Worm (Caenorhabditis elegans) whole organism, young adult: Measurements from ENCODE around the gene F12F6.7.

Experiments used
- B0019.2 ChIP-seq: fragments of 200-800 bp; sonication (Bioruptor generic); conservative IDR thresholded peaks from 2 replicates; pipeline ENCODE4 v1.3.6; 2022; ENCODE audit warnings: missing genetic modification reagents, missing genetic modification characterization, missing compliant biosample characterization
- B0336.3 ChIP-seq: fragments of 200-800 bp; sonication (Bioruptor generic); IDR thresholded peaks from 2 replicates; pipeline ENCODE4 v1.3.6; 2022; ENCODE audit warnings: missing genetic modification characterization, missing compliant biosample characterization
- T07F8.4 ChIP-seq: sonication (generic microtip); optimal IDR thresholded peaks from 2 replicates; lab custom pipeline; 2016; ENCODE audit warnings: mild to moderate bottlenecking, missing genetic modification characterization, moderate library complexity, missing compliant biosample characterization
- T26A5.8 ChIP-seq: sonication (generic microtip); optimal IDR thresholded peaks from 2 replicates; lab custom pipeline; 2016; ENCODE audit warnings: missing genetic modification characterization, missing compliant biosample characterization
- aptf-2 ChIP-seq: fragments of 200-800 bp; sonication (Bioruptor generic); conservative IDR thresholded peaks from 2 replicates; pipeline ENCODE4 v1.3.6; 2022; ENCODE audit warnings: missing genetic modification reagents, missing genetic modification characterization, missing compliant biosample characterization
- aptf-3 ChIP-seq: fragments of 200-800 bp; sonication (Bioruptor generic); IDR thresholded peaks from 2 replicates; pipeline ENCODE4 v1.3.6; 2022; ENCODE audit warnings: missing genetic modification characterization, missing compliant biosample characterization
- atf-7 ChIP-seq: sonication (generic microtip); optimal IDR thresholded peaks from 2 replicates; lab custom pipeline; 2017; ENCODE audit warnings: mild to moderate bottlenecking, missing genetic modification characterization, missing compliant biosample characterization
- attf-3 ChIP-seq: fragments of 200-800 bp; sonication (Bioruptor generic); conservative IDR thresholded peaks from 2 replicates; pipeline ENCODE4 v1.3.6; 2022; ENCODE audit warnings: missing genetic modification reagents, missing genetic modification characterization, missing compliant biosample characterization
- ceh-100 ChIP-seq: fragments of 200-800 bp; sonication (Bioruptor generic); IDR thresholded peaks from 2 replicates; pipeline ENCODE4 v1.3.6; 2022; ENCODE audit warnings: missing genetic modification reagents, missing genetic modification characterization, missing compliant biosample characterization
- ceh-40 ChIP-seq: fragments of 200-800 bp; sonication (Bioruptor generic); IDR thresholded peaks from 2 replicates; pipeline ENCODE4 v1.3.6; 2022; ENCODE audit warnings: missing genetic modification characterization, missing compliant biosample characterization
- ceh-79 ChIP-seq: sonication (generic microtip); optimal IDR thresholded peaks from 2 replicates; lab custom pipeline; 2017; ENCODE audit warnings: mild to moderate bottlenecking, missing genetic modification characterization, missing compliant biosample characterization
- dox-1 ChIP-seq: fragments of 200-800 bp; sonication (Bioruptor generic); IDR thresholded peaks from 2 replicates; pipeline ENCODE4 v1.3.6; 2022; ENCODE audit warnings: missing genetic modification reagents, missing genetic modification characterization, missing compliant biosample characterization
- efl-1 ChIP-seq: fragments of 150-350 bp; optimal IDR thresholded peaks from 2 replicates; lab custom pipeline; 2014; ENCODE audit warnings: missing biosample characterization, missing genetic modification reagents, missing genetic modification characterization
- ekl-4 ChIP-seq: fragments of 200-800 bp; sonication (Bioruptor generic); IDR thresholded peaks from 2 replicates; pipeline ENCODE4 v1.3.6; 2022; ENCODE audit warnings: missing genetic modification reagents, missing genetic modification characterization, missing compliant biosample characterization
- gei-17 ChIP-seq: fragments of 200-800 bp; sonication (Bioruptor generic); optimal IDR thresholded peaks from 2 replicates; lab custom pipeline; 2018; ENCODE audit warnings: mild to moderate bottlenecking, missing genetic modification characterization, missing compliant biosample characterization
- hrde-1 ChIP-seq: sonication (generic microtip); optimal IDR thresholded peaks from 2 replicates; lab custom pipeline; 2016; ENCODE audit warnings: missing genetic modification characterization, mild to moderate bottlenecking, missing compliant biosample characterization, moderate library complexity, missing genotype, missing genetic modification reagents, borderline replicate concordance
- let-526 ChIP-seq: fragments of 200-800 bp; sonication (Bioruptor generic); IDR thresholded peaks from 2 replicates; pipeline ENCODE4 v1.3.6; 2022; ENCODE audit warnings: missing genetic modification reagents, missing genetic modification characterization, missing compliant biosample characterization
- let-607 ChIP-seq, 2 experiments: fragments of 200-800 bp in 1 of 2; sonication (Bioruptor generic) in 1 of 2; sonication (generic microtip) in 1 of 2; optimal IDR thresholded peaks; 2 replicates each; lab custom pipeline; 2016 to 2018; ENCODE audit warnings: mild to moderate bottlenecking in 2 of 2, missing compliant biosample characterization in 2 of 2, missing genetic modification characterization in 2 of 2, moderate library complexity in 2 of 2, missing genotype in 1 of 2
- lin-26 ChIP-seq: fragments of 200-800 bp; sonication (Bioruptor generic); IDR thresholded peaks from 2 replicates; pipeline ENCODE4 v1.3.6; 2022; ENCODE audit warnings: missing genetic modification reagents, missing genetic modification characterization, missing compliant biosample characterization
- lin-54 ChIP-seq: fragments of 200-800 bp; sonication (Bioruptor generic); optimal IDR thresholded peaks from 2 replicates; lab custom pipeline; 2018; ENCODE audit warnings: mild to moderate bottlenecking, missing genetic modification characterization, missing compliant biosample characterization
- madf-3 ChIP-seq: fragments of 200-800 bp; sonication (Bioruptor generic); IDR thresholded peaks from 2 replicates; pipeline ENCODE4 v1.3.6; 2022; ENCODE audit warnings: missing genetic modification reagents, missing genetic modification characterization, missing compliant biosample characterization
- madf-6 ChIP-seq: fragments of 200-800 bp; sonication (Bioruptor generic); IDR thresholded peaks from 2 replicates; pipeline ENCODE4 v1.3.6; 2022; ENCODE audit warnings: missing genetic modification reagents, missing genetic modification characterization, missing compliant biosample characterization
- mcd-1 ChIP-seq: fragments of 200-800 bp; sonication (Bioruptor generic); IDR thresholded peaks from 2 replicates; pipeline ENCODE4 v1.3.6; 2022; ENCODE audit warnings: missing genetic modification reagents, missing genetic modification characterization, missing compliant biosample characterization
- mel-28 ChIP-seq: sonication (generic microtip); optimal IDR thresholded peaks from 2 replicates; lab custom pipeline; 2016; ENCODE audit warnings: borderline replicate concordance, mild to moderate bottlenecking, missing genetic modification characterization, missing compliant biosample characterization
- nhr-80 ChIP-seq: sonication (generic microtip); optimal IDR thresholded peaks from 2 replicates; lab custom pipeline; 2016; ENCODE audit warnings: missing genetic modification characterization, missing compliant biosample characterization
- nhr-90 ChIP-seq: sonication (generic microtip); optimal IDR thresholded peaks from 2 replicates; lab custom pipeline; 2016; ENCODE audit warnings: missing genotype, mild to moderate bottlenecking, missing genetic modification characterization, missing compliant biosample characterization
- snpc-1.3 ChIP-seq: sonication (generic microtip); optimal IDR thresholded peaks from 2 replicates; lab custom pipeline; 2017; ENCODE audit warnings: missing genetic modification characterization, mild to moderate bottlenecking, missing compliant biosample characterization, antibody characterized with exemption, moderate library complexity, missing genotype, missing genetic modification reagents; ENCODE audit not compliant: insufficient read depth
- sptf-2 ChIP-seq: fragments of 200-800 bp; sonication (Bioruptor generic); optimal IDR thresholded peaks from 2 replicates; lab custom pipeline; 2018; ENCODE audit warnings: mild to moderate bottlenecking, missing genetic modification characterization, missing compliant biosample characterization
- tbp1 ChIP-seq: fragments of 200-800 bp; sonication (Bioruptor generic); optimal IDR thresholded peaks from 2 replicates; lab custom pipeline; 2018; ENCODE audit warnings: mild to moderate bottlenecking, missing genetic modification characterization, missing compliant biosample characterization
- unc-62 ChIP-seq: fragments of 150-350 bp; optimal IDR thresholded peaks from 2 replicates; lab custom pipeline; 2014; ENCODE audit warnings: missing biosample characterization, missing genetic modification reagents, missing genetic modification characterization
- zfh-2 ChIP-seq: fragments of 200-800 bp; sonication (Bioruptor generic); conservative IDR thresholded peaks from 2 replicates; pipeline ENCODE4 v1.3.6; 2022; ENCODE audit warnings: missing genetic modification reagents, missing genetic modification characterization, missing compliant biosample characterization
- ztf-18 ChIP-seq: sonication (generic microtip); optimal IDR thresholded peaks from 2 replicates; lab custom pipeline; 2016; ENCODE audit warnings: missing genotype, mild to moderate bottlenecking, missing genetic modification characterization, missing compliant biosample characterization
- ztf-25 ChIP-seq: fragments of 200-800 bp; sonication (Bioruptor generic); IDR thresholded peaks from 2 replicates; pipeline ENCODE4 v1.3.6; 2022; ENCODE audit warnings: missing genetic modification reagents, missing genetic modification characterization, missing compliant biosample characterization

F12F6.7 gene

DNA sequence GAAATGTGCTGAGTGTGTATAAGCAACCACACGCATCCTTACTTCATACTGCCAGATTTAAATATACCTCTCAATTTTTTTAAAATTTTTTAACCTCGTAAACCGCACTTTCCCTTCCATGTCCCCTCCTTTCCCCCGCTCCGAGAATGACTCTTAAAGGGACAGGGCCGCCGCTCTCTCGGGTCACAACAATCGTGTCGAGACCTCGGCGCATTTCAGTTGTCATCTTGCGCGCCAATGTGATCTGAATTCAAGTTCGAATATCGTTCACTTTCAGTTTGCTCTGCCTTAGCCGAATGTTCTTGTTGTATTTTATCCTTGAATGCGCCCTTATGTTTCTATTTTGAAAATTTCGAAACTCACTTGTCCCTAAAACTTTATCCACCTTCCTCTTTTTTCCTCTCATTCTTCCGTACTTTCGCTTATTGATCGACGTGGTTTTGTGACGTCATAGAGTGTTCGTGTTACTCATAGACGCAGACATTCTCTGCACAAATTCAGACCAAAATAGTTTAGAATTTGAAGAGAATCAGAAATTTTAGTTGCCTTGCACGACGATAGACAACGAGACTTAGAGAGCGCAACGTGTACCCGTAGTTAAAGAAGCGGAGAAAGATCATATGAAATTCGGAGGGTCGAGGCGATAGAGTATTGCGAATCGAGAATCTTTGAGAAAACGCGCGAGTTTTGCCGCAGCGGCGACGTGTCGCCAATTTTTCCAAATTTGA, 39.2 kb downstream of the F12F6.7 start (continued):
- TF ChIP-seq T07F8.4 (tag; lab: Kevin White, UChicago) (no peak), nhr-90 (tag; lab: Kevin White, UChicago) (no peak), hrde-1 (tag; lab: Kevin White, UChicago) (no peak), B0336.3 (GFP tag; lab: Robert Waterston, UW) (peak; percentile 73), gei-17 (peak; percentile 29), aptf-3 (GFP tag; lab: Robert Waterston, UW) (no peak), unc-62 (GFP tag; lab: Kevin White, UChicago) (no peak), let-607 (tag; optimal IDR thresholded peaks at IDR 0.05; lab: Kevin White, UChicago) (peak; percentile 42 to 78), atf-7 (peak; percentile 87), ztf-25 (GFP tag; lab: Robert Waterston, UW) (0 out of 2 replicates have a peak, but pooled peaks have one; percentile 11), zfh-2 (GFP tag; lab: Robert Waterston, UW) (no peak), efl-1 (GFP tag; lab: Kevin White, UChicago) (peak; percentile 78), mcd-1 (GFP tag; lab: Robert Waterston, UW) (peak; percentile 20; the same call in 1 of the 2 replicates)

DNA sequence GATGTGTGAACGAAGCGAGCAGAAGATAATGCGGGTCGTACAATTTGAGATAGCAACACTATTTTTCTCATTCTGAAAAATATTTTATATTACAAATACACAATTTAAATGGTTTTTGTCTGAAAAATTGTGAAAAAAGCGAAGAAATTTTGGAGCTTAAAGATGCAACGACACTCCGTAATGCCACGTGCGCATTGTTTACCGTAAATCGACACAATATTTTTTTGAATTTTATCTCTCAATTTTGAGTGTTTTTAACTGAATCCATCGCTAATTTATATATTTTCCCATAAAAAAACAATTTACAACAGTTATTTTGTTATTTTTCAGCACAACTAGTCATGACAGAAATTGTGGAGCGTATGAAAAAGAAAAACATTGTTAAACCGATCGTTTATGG, 40.7 kb downstream of the F12F6.7 start, which contains the start of the genes M04B2.4 and gfl-1:
Gene M04B2.4 (minus strand): TSS at position 72 of the 400 bp plus-strand sequence.
Gene gfl-1 (plus strand): TSS at position 331 of the 400 bp plus-strand sequence.
- TF ChIP-seq B0019.2 (GFP tag; lab: Robert Waterston, UW) = no peak
- TF ChIP-seq attf-3 (GFP tag; lab: Robert Waterston, UW) = peak; percentile 95

DNA sequence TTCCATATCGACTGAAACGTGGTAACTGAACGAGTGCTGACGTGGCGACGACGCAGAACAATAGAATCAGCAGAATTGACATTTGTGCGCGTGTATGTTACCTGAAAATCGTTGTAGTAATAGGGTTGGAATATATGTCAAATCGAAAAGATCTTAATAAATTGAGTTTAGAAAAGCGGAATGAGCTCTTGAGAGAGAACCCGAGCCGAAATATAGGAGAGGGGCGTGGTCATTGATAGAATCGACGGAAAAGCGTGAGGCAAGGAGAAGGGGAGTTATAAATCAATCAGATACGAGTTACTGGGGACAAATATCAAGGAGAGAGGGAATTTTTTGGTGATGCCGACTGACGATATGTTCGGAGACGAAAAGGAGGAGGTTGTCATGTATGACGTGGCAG, 51.0 kb downstream of the F12F6.7 start, which contains the start of gene M04B2.6:
Gene M04B2.6 (minus strand): TSS at position 101 of the 400 bp plus-strand sequence.
- TF ChIP-seq ceh-40 = no peak
- TF ChIP-seq nhr-80 = no peak
- no peak for TF ChIP-seq aptf-2 (GFP tag; lab: Robert Waterston, UW)
- TF ChIP-seq mel-28 (tag; lab: Kevin White, UChicago) = no peak
- no peak for TF ChIP-seq lin-54 (GFP tag; lab: Kevin White, UChicago)
- no peak for TF ChIP-seq B0336.3 (GFP tag; lab: Robert Waterston, UW)
- no peak for TF ChIP-seq ceh-100 (GFP tag; lab: Robert Waterston, UW)
- no peak for TF ChIP-seq ekl-4
- TF ChIP-seq ztf-25 (GFP tag; lab: Robert Waterston, UW) = no peak
- TF ChIP-seq T26A5.8 (tag; lab: Kevin White, UChicago) = no peak
- no peak for TF ChIP-seq dox-1 (GFP tag; lab: Robert Waterston, UW)
- no peak for TF ChIP-seq tbp1 (GFP tag; lab: Kevin White, UChicago)
- TF ChIP-seq lin-26 = no peak
- TF ChIP-seq madf-6 (GFP tag; lab: Robert Waterston, UW) = no peak
- no peak for TF ChIP-seq snpc-1.3
- TF ChIP-seq let-526 (GFP tag; lab: Robert Waterston, UW) = no peak
- no peak for TF ChIP-seq sptf-2 (GFP tag; lab: Kevin White, UChicago)
- TF ChIP-seq ztf-18 (tag; lab: Kevin White, UChicago) = no peak
- no peak for TF ChIP-seq madf-3 (GFP tag; lab: Robert Waterston, UW)
- no peak for TF ChIP-seq ceh-79 (tag; lab: Kevin White, UChicago)
